Fruit fly (Drosophila melanogaster) whole organism, wandering third instar larva: ENCODE measurements around the gene PIG-U.

Experiments
- Jra ChIP-seq: sonication (Bioruptor generic); optimal IDR thresholded peaks from 2 replicates; lab custom pipeline; 2016; ENCODE audit warnings: missing biosample characterization, missing genetic modification characterization
- N ChIP-seq: fragments of >200 bp; optimal IDR thresholded peaks from 2 replicates; lab custom pipeline; 2018; ENCODE audit warnings: missing biosample characterization, missing external identifiers, missing genetic modification characterization
- dsf ChIP-seq: sonication (Bioruptor generic); optimal IDR thresholded peaks from 2 replicates; lab custom pipeline; 2016; ENCODE audit warnings: missing biosample characterization, missing genetic modification characterization, borderline replicate concordance
- foxo ChIP-seq, 2 experiments: fragments of 200-800 bp; sonication (Bioruptor generic); optimal IDR thresholded peaks; 2 replicates in 1 of 2; 3 replicates in 1 of 2; lab custom pipeline; 2016 to 2017; ENCODE audit warnings: missing biosample characterization in 2 of 2, missing genetic modification characterization in 2 of 2
- lola ChIP-seq: fragments of >200 bp; optimal IDR thresholded peaks from 2 replicates; lab custom pipeline; 2017; ENCODE audit warnings: missing biosample characterization, missing genetic modification characterization
- pan ChIP-seq: fragments of >200 bp; optimal IDR thresholded peaks from 2 replicates; lab custom pipeline; 2017
- tai ChIP-seq: sonication (Bioruptor generic); optimal IDR thresholded peaks from 2 replicates; lab custom pipeline; 2016; ENCODE audit warnings: missing biosample characterization, missing genetic modification characterization
- usp ChIP-seq: fragments of >200 bp; optimal IDR thresholded peaks from 2 replicates; lab custom pipeline; 2017; ENCODE audit warnings: missing biosample characterization, missing genetic modification characterization

dm6 chr2L:8481623-8482424 is 33.1 kb upstream of the PIG-U start, which contains the start of gene CG43796:
- no peak for TF ChIP-seq pan (lab: Kevin White, UChicago)
- no peak for TF ChIP-seq tai (GFP tag; lab: Kevin White, UChicago)
- no peak for TF ChIP-seq N (GFP tag; lab: Kevin White, UChicago)
- TF ChIP-seq usp (GFP tag; lab: Kevin White, UChicago), result no peak
- no peak for TF ChIP-seq foxo (GFP tag; optimal IDR thresholded peaks at IDR 0.05; lab: Kevin White, UChicago)
- no peak for TF ChIP-seq Jra
- no peak for TF ChIP-seq lola (GFP tag; lab: Kevin White, UChicago)
- no peak for TF ChIP-seq dsf (GFP tag; lab: Kevin White, UChicago)
